Worm (Caenorhabditis elegans) whole organism, mixed stage, embryonic: ENCODE data around the gene C15F1.1.
A peak's percentile ranks its signal among the peaks of the same experiment; 100 is the strongest.

Experiments used
- elt-1 ChIP-seq: sonication (generic microtip); optimal IDR thresholded peaks from 2 replicates; lab custom pipeline; 2017; ENCODE audit warnings: missing genetic modification characterization, mild to moderate bottlenecking, missing compliant biosample characterization, antibody characterized with exemption, moderate library complexity, borderline replicate concordance; ENCODE audit not compliant: insufficient read depth
- elt-3 ChIP-seq: fragments of 150-350 bp; optimal IDR thresholded peaks from 2 replicates; lab custom pipeline; 2014; ENCODE audit warnings: missing biosample characterization, missing genetic modification characterization
- mep-1 ChIP-seq: fragments of 150-350 bp; optimal IDR thresholded peaks from 2 replicates; lab custom pipeline; 2017; ENCODE audit warnings: missing biosample characterization, missing genetic modification reagents, missing genetic modification characterization, inconsistent platforms
- nhr-12 ChIP-seq: fragments of 150-350 bp; optimal IDR thresholded peaks from 2 replicates; lab custom pipeline; 2014; ENCODE audit warnings: missing biosample characterization, missing genetic modification characterization
- nhr-237 ChIP-seq: fragments of 150-350 bp; optimal IDR thresholded peaks from 2 replicates; lab custom pipeline; 2014; ENCODE audit warnings: missing biosample characterization, missing genetic modification characterization
- unc-39 ChIP-seq: fragments of 150-350 bp; optimal IDR thresholded peaks from 2 replicates; lab custom pipeline; 2014; ENCODE audit warnings: missing biosample characterization, missing genetic modification characterization
- unc-62 ChIP-seq: fragments of 150-350 bp; optimal IDR thresholded peaks from 2 replicates; lab custom pipeline; 2014; ENCODE audit warnings: missing biosample characterization, missing genetic modification reagents, missing genetic modification characterization
- ztf-11 ChIP-seq: fragments of 150-350 bp; optimal IDR thresholded peaks from 2 replicates; lab custom pipeline; 2014; ENCODE audit warnings: missing biosample characterization, missing genetic modification characterization

DNA sequence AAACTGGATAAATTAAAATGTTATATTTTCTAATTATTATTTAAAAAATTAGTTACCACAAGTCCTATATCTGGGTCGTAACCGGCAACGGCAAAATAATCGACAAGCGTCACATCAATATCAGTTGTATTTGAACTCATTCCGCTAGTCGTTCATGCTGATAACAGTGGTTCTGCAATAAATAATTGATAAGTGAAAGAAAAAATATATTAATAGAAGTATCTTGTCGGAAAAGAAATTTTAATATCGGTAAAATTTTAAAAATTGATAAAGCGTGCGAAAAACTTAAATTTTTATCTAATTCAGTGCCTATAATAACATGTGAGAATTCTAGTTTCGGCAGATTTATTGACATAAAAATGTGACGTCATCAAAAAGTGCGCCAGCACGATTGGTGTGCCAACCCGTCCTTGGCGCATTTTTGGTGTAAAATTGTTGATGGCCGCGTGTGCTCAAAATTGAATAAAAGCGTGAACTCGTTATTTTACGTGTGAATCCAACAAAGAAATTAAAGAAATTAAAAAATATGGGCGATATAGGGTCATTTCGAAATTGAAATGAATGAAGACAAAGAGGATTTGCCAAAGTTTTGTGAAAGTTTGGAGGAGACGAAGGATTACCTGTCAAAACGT lies 32.8 kb downstream of the C15F1.1 start, which contains the start of the genes lst-6 and lst-5:
- TF ChIP-seq nhr-237 (tag; lab: Kevin White, UChicago) (no peak), ztf-11 (tag; lab: Kevin White, UChicago) (no peak), elt-1 (tag; lab: Kevin White, UChicago) (no peak), unc-39 (tag; lab: Kevin White, UChicago) (no peak), unc-62 (peak; percentile 38), elt-3 (no peak), mep-1 (tag; lab: Kevin White, UChicago) (peak; percentile 47), nhr-12 (tag; lab: Kevin White, UChicago) (no peak)
